Fruit fly (Drosophila melanogaster) whole organism, pupa: ENCODE data around the gene pip.

ENCODE experiments used
- CG10348 ChIP-seq: fragments of 200-800 bp; sonication (Bioruptor generic); IDR thresholded peaks from 2 replicates; pipeline ENCODE4 v1.3.6; 2022; ENCODE audit warnings: missing biosample characterization, missing genetic modification characterization
- CG12605 ChIP-seq: fragments of 200-800 bp; sonication (Bioruptor generic); IDR thresholded peaks from 2 replicates; pipeline ENCODE4 v1.3.6; 2022; ENCODE audit warnings: missing biosample characterization, missing genetic modification characterization
- CG13204 ChIP-seq: fragments of 200-800 bp; sonication (Bioruptor generic); optimal IDR thresholded peaks from 2 replicates; lab custom pipeline; 2018; ENCODE audit warnings: missing biosample characterization, mild to moderate bottlenecking, missing genetic modification characterization, moderate library complexity
- CG14655 ChIP-seq: fragments of 200-800 bp; sonication (Bioruptor generic); optimal IDR thresholded peaks from 3 replicates; lab custom pipeline; 2017; ENCODE audit warnings: mild to moderate bottlenecking, missing biosample characterization, missing genetic modification reagents, missing genetic modification characterization
- CG15710 ChIP-seq: fragments of 200-800 bp; sonication (Bioruptor generic); optimal IDR thresholded peaks from 2 replicates; lab custom pipeline; 2018; ENCODE audit warnings: missing biosample characterization, mild to moderate bottlenecking, missing genetic modification characterization, moderate library complexity
- CG17806 ChIP-seq: fragments of 200-800 bp; sonication (Bioruptor generic); optimal IDR thresholded peaks from 2 replicates; lab custom pipeline; 2018; ENCODE audit warnings: missing biosample characterization, mild to moderate bottlenecking, missing genetic modification characterization, moderate library complexity
- CG32121 ChIP-seq: fragments of 200-800 bp; sonication (Bioruptor generic); IDR thresholded peaks from 2 replicates; pipeline ENCODE4 v1.3.6; 2022; ENCODE audit warnings: missing biosample characterization, missing genetic modification characterization
- CG34367 ChIP-seq: fragments of 200-800 bp; sonication (Bioruptor generic); optimal IDR thresholded peaks from 2 replicates; lab custom pipeline; 2018; ENCODE audit warnings: missing biosample characterization, mild to moderate bottlenecking, missing genetic modification characterization
- CG4496 ChIP-seq: fragments of 200-800 bp; sonication (Bioruptor generic); IDR thresholded peaks from 3 replicates; pipeline ENCODE4 v1.3.6; 2022; ENCODE audit warnings: missing biosample characterization, missing genetic modification characterization
- CG8159 ChIP-seq: fragments of 200-800 bp; sonication (Bioruptor generic); optimal IDR thresholded peaks from 3 replicates; lab custom pipeline; 2018; ENCODE audit warnings: missing biosample characterization, mild to moderate bottlenecking, missing genetic modification characterization, moderate library complexity
- CG8301 ChIP-seq: fragments of 200-800 bp; sonication (Bioruptor generic); optimal IDR thresholded peaks from 2 replicates; lab custom pipeline; 2018; ENCODE audit warnings: missing biosample characterization, mild to moderate bottlenecking, missing genetic modification characterization
- CG9948 ChIP-seq: fragments of 200-800 bp; sonication (Bioruptor generic); optimal IDR thresholded peaks from 2 replicates; lab custom pipeline; 2018; ENCODE audit warnings: missing biosample characterization, mild to moderate bottlenecking, missing genetic modification characterization, moderate library complexity
- D1 ChIP-seq: fragments of 200-800 bp; sonication (Bioruptor generic); optimal IDR thresholded peaks from 2 replicates; lab custom pipeline; 2018; ENCODE audit warnings: missing biosample characterization, mild to moderate bottlenecking, missing genetic modification characterization, moderate library complexity
- EcR ChIP-seq: fragments of 200-800 bp; sonication (Bioruptor generic); optimal IDR thresholded peaks from 3 replicates; lab custom pipeline; 2019; ENCODE audit warnings: missing biosample characterization, missing genetic modification characterization, mild to moderate bottlenecking, moderate library complexity, missing genetic modification reagents
- Ets98B ChIP-seq: fragments of 200-800 bp; sonication (Bioruptor generic); IDR thresholded peaks from 2 replicates; pipeline ENCODE4 v1.3.6; 2022; ENCODE audit warnings: missing biosample characterization, missing genetic modification characterization
- Pif1A ChIP-seq: fragments of 200-800 bp; sonication (Bioruptor generic); optimal IDR thresholded peaks from 3 replicates; lab custom pipeline; 2016; ENCODE audit warnings: missing biosample characterization, missing genetic modification characterization
- Pif1B ChIP-seq: fragments of 200-800 bp; sonication (Bioruptor generic); optimal IDR thresholded peaks from 3 replicates; lab custom pipeline; 2016; ENCODE audit warnings: missing biosample characterization, missing genetic modification characterization
- Snoo ChIP-seq: fragments of 200-800 bp; sonication (Bioruptor generic); optimal IDR thresholded peaks from 3 replicates; lab custom pipeline; 2017; ENCODE audit warnings: missing biosample characterization, mild to moderate bottlenecking, missing genetic modification characterization, inconsistent platforms
- fd96Ca ChIP-seq: fragments of 200-800 bp; sonication (Bioruptor generic); IDR thresholded peaks from 3 replicates; pipeline ENCODE4 v1.3.6; 2022; ENCODE audit warnings: missing biosample characterization, missing genetic modification characterization
- gl ChIP-seq: fragments of 200-800 bp; sonication (Bioruptor generic); optimal IDR thresholded peaks from 2 replicates; lab custom pipeline; 2018; ENCODE audit warnings: missing biosample characterization, mild to moderate bottlenecking, missing genetic modification characterization
- rn ChIP-seq: fragments of 200-800 bp; sonication (Bioruptor generic); IDR thresholded peaks from 2 replicates; pipeline ENCODE4 v1.3.6; 2022; ENCODE audit warnings: missing biosample characterization, missing genetic modification characterization

The pip gene

dm6 chr3L:19263480-19264140 lies 73.8 kb downstream of the pip start, which contains the start of the genes CG42374 and Mettl5:
CG42374 (plus strand) TSS chr3L:19263766.
Mettl5 (plus strand) TSS chr3L:19263766.
- TF ChIP-seq Pif1A (GFP tag; lab: Kevin White, UChicago) (peak; percentile 30), CG12605 (peak; percentile 65; the same call in 1 of the 2 replicates), Pif1B (GFP tag; lab: Kevin White, UChicago) (peak; percentile 27), CG10348 (GFP tag; lab: Robert Waterston, UW) (no peak), CG34367 (no peak), gl (no peak), CG8301 (tag; lab: Kevin White, UChicago) (peak; percentile 44), CG17806 (peak; percentile 34), CG13204 (GFP tag; lab: Kevin White, UChicago) (no peak), Snoo (peak; percentile 35), CG14655 (GFP tag; lab: Kevin White, UChicago) (no peak), rn (no peak), D1 (tag; lab: Kevin White, UChicago) (no peak), CG4496 (GFP tag; lab: Robert Waterston, UW) (peak; percentile 49; the same call in 1 of the 3 replicates), Ets98B (GFP tag; lab: Robert Waterston, UW) (peak; percentile 46; the same call in 1 of the 2 replicates), fd96Ca (no peak), CG32121 (GFP tag; lab: Robert Waterston, UW) (no peak; the same call in 1 of the 2 replicates), CG8159 (tag; lab: Kevin White, UChicago) (peak; percentile 52), EcR (GFP tag; lab: Kevin White, UChicago) (no peak), CG9948 (tag; lab: Kevin White, UChicago) (peak; percentile 33), CG15710 (tag; lab: Kevin White, UChicago) (peak; percentile 33)

- TF ChIP-seq CG8159 (tag; lab: Kevin White, UChicago) = no peak
- TF ChIP-seq CG4496 (GFP tag; lab: Robert Waterston, UW) = no peak
- no peak for TF ChIP-seq CG8301 (tag; lab: Kevin White, UChicago)
- TF ChIP-seq Pif1A (GFP tag; lab: Kevin White, UChicago) = no peak
- no peak for TF ChIP-seq CG34367
- no peak for TF ChIP-seq fd96Ca
- no peak for TF ChIP-seq CG17806
- TF ChIP-seq Pif1B (GFP tag; lab: Kevin White, UChicago) = no peak
- no peak for TF ChIP-seq Ets98B (GFP tag; lab: Robert Waterston, UW)
- no peak for TF ChIP-seq CG15710 (tag; lab: Kevin White, UChicago)
- TF ChIP-seq gl = no peak
- TF ChIP-seq Snoo = no peak
These were observed 75.7 kb downstream of the pip start for dm6 chr3L:19261720-19262119.

DNA sequence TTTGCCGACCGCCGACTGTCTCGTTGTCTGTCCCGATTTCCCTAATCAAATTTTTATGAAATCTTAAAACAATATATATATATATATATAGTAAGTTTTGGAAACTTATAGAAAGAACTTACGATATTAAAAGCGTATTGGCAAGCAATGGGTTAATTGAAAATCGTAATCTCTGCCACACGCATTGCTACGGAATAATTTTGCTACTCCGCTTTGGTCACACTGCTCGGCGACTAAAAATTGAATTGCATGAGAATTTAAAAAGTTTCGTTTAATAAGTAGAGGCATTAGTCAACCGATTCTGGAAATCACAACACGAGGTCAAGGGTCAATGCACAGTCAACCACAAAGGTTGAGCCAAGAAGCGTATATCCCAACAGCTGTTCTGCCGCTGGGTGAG lies 76.2 kb downstream of the pip start, which contains the start of gene Bet1:
Bet1 (plus strand) TSS at position 182 of the 400 bp plus-strand sequence.
- TF ChIP-seq fd96Ca (peak; percentile 50; the same call in 1 of the 3 replicates), CG4496 (GFP tag; lab: Robert Waterston, UW) (0 out of 3 replicates have a peak, but pooled peaks have one; percentile 34), Ets98B (GFP tag; lab: Robert Waterston, UW) (no peak)

DNA sequence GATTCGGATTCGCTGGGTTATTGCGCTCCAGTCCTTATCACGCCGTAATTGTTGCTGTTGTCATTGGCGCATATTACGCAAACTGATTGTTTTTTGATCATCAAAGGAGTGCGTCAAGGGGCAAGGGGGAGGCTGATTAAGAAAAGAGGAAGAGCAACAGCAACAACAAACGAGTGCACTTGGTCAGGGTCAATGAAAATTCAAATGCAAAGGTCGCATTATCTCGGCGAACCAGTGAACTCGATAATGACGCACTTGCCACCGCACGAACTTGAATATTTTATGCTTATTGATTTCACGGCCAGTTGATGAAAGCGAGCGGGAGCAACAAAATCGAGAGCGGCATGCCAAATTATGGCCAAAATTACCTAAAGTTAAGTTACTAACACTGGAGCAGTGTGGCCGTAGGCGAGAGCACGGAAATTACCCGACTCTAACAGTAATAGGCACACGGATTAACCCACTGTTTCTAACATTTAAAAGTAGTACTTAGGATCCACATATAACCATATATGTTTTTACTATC lies 77.1 kb downstream of the pip start, which contains the start of gene nes:
nes (minus strand) TSS at position 402 of the 526 bp plus-strand sequence.
- TF ChIP-seq CG9948 (tag; lab: Kevin White, UChicago) = no peak
- TF ChIP-seq CG13204 (GFP tag; lab: Kevin White, UChicago) = no peak
- TF ChIP-seq Snoo = peak; percentile 12
- TF ChIP-seq EcR (GFP tag; lab: Kevin White, UChicago) = peak; percentile 96
- TF ChIP-seq D1 (tag; lab: Kevin White, UChicago) = no peak

dm6 chr3L:19258199-19258598 lies 79.2 kb downstream of the pip start:
- TF ChIP-seq EcR (GFP tag; lab: Kevin White, UChicago) = no peak
- TF ChIP-seq gl = no peak
- no peak for TF ChIP-seq Snoo
- no peak for TF ChIP-seq CG13204 (GFP tag; lab: Kevin White, UChicago)
- no peak for TF ChIP-seq Pif1A (GFP tag; lab: Kevin White, UChicago)
- TF ChIP-seq CG12605 = no peak
- no peak for TF ChIP-seq CG4496 (GFP tag; lab: Robert Waterston, UW)
- no peak for TF ChIP-seq CG10348 (GFP tag; lab: Robert Waterston, UW)
- TF ChIP-seq CG9948 (tag; lab: Kevin White, UChicago) = no peak
- no peak for TF ChIP-seq CG17806
- no peak for TF ChIP-seq D1 (tag; lab: Kevin White, UChicago)
- TF ChIP-seq CG8301 (tag; lab: Kevin White, UChicago) = no peak
- TF ChIP-seq CG34367 = no peak
- no peak for TF ChIP-seq CG15710 (tag; lab: Kevin White, UChicago)
- TF ChIP-seq Pif1B (GFP tag; lab: Kevin White, UChicago) = no peak
- TF ChIP-seq CG32121 (GFP tag; lab: Robert Waterston, UW) = no peak
- TF ChIP-seq fd96Ca = no peak
- no peak for TF ChIP-seq CG14655 (GFP tag; lab: Kevin White, UChicago)
